Worm (Caenorhabditis elegans) whole organism, L3 larva: Measurements from ENCODE around the gene acs-1.

Experiments used
- egl-27 ChIP-seq: sonication (generic microtip); optimal IDR thresholded peaks from 4 replicates; lab custom pipeline; 2017; ENCODE audit warnings: missing biosample characterization, missing genetic modification reagents, missing genetic modification characterization
- eor-1 ChIP-seq, 2 experiments: fragments of 150-350 bp; optimal IDR thresholded peaks; 2 replicates each; lab custom pipeline; 2014 to 2018; ENCODE audit warnings: missing biosample characterization in 2 of 2, missing genetic modification characterization in 2 of 2

- TF ChIP-seq egl-27 (tag; lab: Kevin White, UChicago): no peak
- no peak for TF ChIP-seq eor-1 (tag; optimal IDR thresholded peaks at IDR 0.05; lab: Kevin White, UChicago)
These were observed 10.9 kb upstream of the acs-1 start for ce11 chrV:6513786-6514430.
